Worm (Caenorhabditis elegans) whole organism, late embryonic: ENCODE data around the gene ZK856.19.

Source experiments
- F13H6.1 ChIP-seq: sonication (generic microtip); optimal IDR thresholded peaks from 2 replicates; lab custom pipeline; 2016; ENCODE audit warnings: missing genetic modification characterization, missing compliant biosample characterization
- ceh-31 ChIP-seq: sonication (generic microtip); optimal IDR thresholded peaks from 2 replicates; lab custom pipeline; 2016; ENCODE audit warnings: missing genetic modification characterization, missing compliant biosample characterization
- fax-1 ChIP-seq: sonication (generic microtip); optimal IDR thresholded peaks from 2 replicates; lab custom pipeline; 2016; ENCODE audit warnings: missing genotype, missing genetic modification characterization, missing compliant biosample characterization
- nhr-11 ChIP-seq: fragments of 150-350 bp; optimal IDR thresholded peaks from 2 replicates; lab custom pipeline; 2014; ENCODE audit warnings: missing biosample characterization, missing genetic modification characterization
- pros-1 ChIP-seq: fragments of 150-350 bp; optimal IDR thresholded peaks from 2 replicates; lab custom pipeline; 2014; ENCODE audit warnings: missing biosample characterization, missing genetic modification reagents, missing genetic modification characterization

DNA sequence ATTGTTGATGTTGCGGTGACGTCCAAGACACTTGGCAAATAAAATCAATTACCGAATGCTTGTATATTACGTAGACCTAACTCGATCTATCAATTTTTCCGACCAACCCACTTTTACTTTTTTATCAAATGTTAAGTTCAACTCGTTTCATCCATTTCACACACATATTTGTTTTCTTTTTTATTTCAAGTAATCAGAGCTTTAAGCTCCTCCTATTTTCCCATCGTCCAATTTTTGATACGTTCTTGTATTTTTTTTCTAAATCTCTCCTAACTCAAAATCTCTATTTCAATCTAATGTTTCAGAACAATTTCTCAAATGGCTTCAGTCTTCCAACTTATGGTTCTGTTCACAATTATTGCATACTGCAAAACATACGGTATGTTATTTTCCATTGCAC, 6.3 kb downstream of the ZK856.19 start, which contains the start of gene ZK856.6:
- no peak for TF ChIP-seq pros-1
- no peak for TF ChIP-seq ceh-31
- no peak for TF ChIP-seq F13H6.1 (tag; lab: Kevin White, UChicago)
- TF ChIP-seq fax-1 (tag; lab: Kevin White, UChicago): no peak
- no peak for TF ChIP-seq nhr-11 (tag; lab: Kevin White, UChicago)
